Worm (Caenorhabditis elegans) whole organism, midembryonic: ENCODE results near the gene T20B5.2.

Experiments used
- T22C8.4 ChIP-seq: fragments of 200-800 bp; sonication (Bioruptor generic); IDR thresholded peaks from 2 replicates; pipeline ENCODE4 v1.3.6; 2022; ENCODE audit warnings: missing genetic modification characterization, missing compliant biosample characterization
- cog-1 ChIP-seq: sonication (generic microtip); optimal IDR thresholded peaks from 2 replicates; lab custom pipeline; 2016; ENCODE audit warnings: missing genetic modification characterization, missing compliant biosample characterization
- flt-1 ChIP-seq: fragments of 200-800 bp; sonication (Bioruptor generic); IDR thresholded peaks from 2 replicates; pipeline ENCODE4 v1.3.6; 2022; ENCODE audit warnings: missing genetic modification characterization, missing compliant biosample characterization
- klf-2 ChIP-seq: fragments of 200-800 bp; sonication (Bioruptor generic); conservative IDR thresholded peaks from 2 replicates; pipeline ENCODE4 v1.3.6; 2022; ENCODE audit warnings: missing genetic modification reagents, missing genetic modification characterization, missing compliant biosample characterization
- med-1 ChIP-seq: sonication (generic microtip); optimal IDR thresholded peaks from 2 replicates; lab custom pipeline; 2017; ENCODE audit warnings: missing genetic modification characterization, mild to moderate bottlenecking, missing compliant biosample characterization, antibody characterized with exemption, missing genetic modification reagents; ENCODE audit not compliant: insufficient read depth
- ref-1 ChIP-seq: fragments of 200-800 bp; sonication (Bioruptor generic); conservative IDR thresholded peaks from 2 replicates; pipeline ENCODE4 v1.3.6; 2022; ENCODE audit warnings: missing genetic modification reagents, missing genetic modification characterization, missing compliant biosample characterization
- tab-1 ChIP-seq: fragments of 200-800 bp; sonication (Bioruptor generic); IDR thresholded peaks from 2 replicates; pipeline ENCODE4 v1.3.6; 2022; ENCODE audit warnings: missing genetic modification characterization, missing compliant biosample characterization
- ztf-23 ChIP-seq: fragments of 200-800 bp; sonication (Bioruptor generic); IDR thresholded peaks from 2 replicates; pipeline ENCODE4 v1.3.6; 2022; ENCODE audit warnings: missing genetic modification reagents, missing genetic modification characterization, missing compliant biosample characterization
- ztf-29 ChIP-seq: fragments of 200-800 bp; sonication (Bioruptor generic); IDR thresholded peaks from 2 replicates; pipeline ENCODE4 v1.3.6; 2022; ENCODE audit warnings: missing genetic modification reagents, missing genetic modification characterization, missing compliant biosample characterization

Gene T20B5.2

DNA sequence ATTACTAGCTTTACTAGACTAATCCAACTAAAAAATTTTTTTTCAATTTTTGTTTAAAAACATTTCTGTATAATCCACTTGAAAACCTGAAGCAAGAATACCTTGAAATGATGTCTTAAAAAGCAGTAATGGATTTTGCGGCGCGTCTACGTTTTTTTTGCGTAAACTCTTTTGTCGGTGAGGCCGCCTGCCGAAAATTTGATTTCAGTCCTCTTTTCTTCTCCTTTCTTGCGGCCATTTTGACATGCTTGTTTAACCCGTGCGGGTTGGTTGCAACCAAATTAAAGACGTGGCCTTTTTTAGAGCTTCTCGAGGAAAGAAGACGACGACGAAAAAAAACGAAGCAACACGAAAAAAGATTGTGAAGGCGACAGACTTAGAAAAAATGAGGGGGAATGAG lies 30.2 kb downstream of the T20B5.2 start:
- TF ChIP-seq flt-1 (GFP tag; lab: Robert Waterston, UW) (no peak), ztf-23 (GFP tag; lab: Robert Waterston, UW) (no peak), ref-1 (no peak), tab-1 (GFP tag; lab: Robert Waterston, UW) (no peak), T22C8.4 (GFP tag; lab: Robert Waterston, UW) (no peak), cog-1 (no peak), med-1 (GFP tag; lab: Kevin White, UChicago) (no peak), klf-2 (GFP tag; lab: Robert Waterston, UW) (no peak), ztf-29 (GFP tag; lab: Robert Waterston, UW) (no peak)

DNA sequence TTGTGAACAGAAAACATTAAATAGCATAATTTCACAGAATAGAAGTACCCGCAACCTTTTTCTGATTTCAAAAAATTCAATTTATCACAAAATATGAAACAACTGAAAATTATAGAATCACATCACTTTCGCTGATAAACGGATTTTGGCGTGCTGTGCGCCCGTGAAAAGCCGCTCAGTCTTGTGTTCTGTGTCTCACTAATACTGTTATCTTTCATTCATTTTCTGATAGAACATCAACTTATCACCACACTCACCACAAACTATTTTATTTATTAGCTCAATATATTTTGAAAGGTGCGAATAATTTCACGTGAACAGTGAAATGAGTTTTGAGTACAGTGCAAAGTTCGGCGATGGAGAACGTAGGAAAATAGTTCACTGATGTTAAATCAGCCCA lies 33.1 kb downstream of the T20B5.2 start:
- TF ChIP-seq T22C8.4 (GFP tag; lab: Robert Waterston, UW) (no peak), klf-2 (GFP tag; lab: Robert Waterston, UW) (no peak), tab-1 (GFP tag; lab: Robert Waterston, UW) (no peak)

DNA sequence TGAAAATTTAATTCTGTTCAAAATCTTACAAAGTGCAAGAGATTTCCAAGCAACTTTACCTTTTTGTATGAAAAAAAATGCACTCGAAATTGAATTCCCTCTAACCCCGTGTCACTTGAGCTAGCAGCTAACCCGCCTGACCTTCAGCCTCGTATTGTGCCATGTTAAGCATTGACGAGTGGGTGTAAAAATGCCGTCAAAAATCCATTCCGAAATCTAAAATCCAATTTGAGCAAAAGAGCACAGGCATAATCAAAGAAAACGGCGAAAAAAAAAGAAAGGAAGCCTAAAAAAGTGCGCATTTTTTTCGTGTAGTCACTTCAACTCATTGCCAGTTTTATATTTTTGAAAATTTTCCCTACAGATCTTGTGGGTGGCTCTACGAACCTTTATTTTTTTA lies 33.5 kb downstream of the T20B5.2 start, which contains the start of gene pkc-2:
pkc-2 (plus strand) TSS at position 318 of the 400 bp plus-strand sequence.
- TF ChIP-seq med-1 (GFP tag; lab: Kevin White, UChicago) (no peak), cog-1 (no peak), ztf-23 (GFP tag; lab: Robert Waterston, UW) (no peak), ztf-29 (GFP tag; lab: Robert Waterston, UW) (no peak), klf-2 (GFP tag; lab: Robert Waterston, UW) (no peak), tab-1 (GFP tag; lab: Robert Waterston, UW) (no peak), T22C8.4 (GFP tag; lab: Robert Waterston, UW) (no peak), flt-1 (GFP tag; lab: Robert Waterston, UW) (no peak), ref-1 (no peak)

DNA sequence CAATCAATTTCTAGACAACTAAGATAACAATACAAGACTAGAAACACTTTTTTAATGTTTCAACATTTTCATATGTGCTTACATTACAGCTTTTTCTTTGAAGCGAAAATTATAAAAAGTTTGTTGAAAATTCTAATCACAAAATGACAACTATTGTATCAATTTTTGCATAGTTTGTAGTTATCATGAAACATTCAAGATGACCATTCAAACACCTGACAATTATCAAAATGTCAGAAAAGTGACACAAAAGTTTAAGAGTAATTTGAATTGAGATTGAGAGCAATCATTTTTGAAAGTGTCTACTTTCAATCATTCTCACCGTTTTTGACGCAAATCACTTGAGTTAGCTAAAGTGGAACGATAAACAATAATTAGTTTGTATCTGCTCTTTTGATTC lies 39.0 kb downstream of the T20B5.2 start:
- TF ChIP-seq ztf-29 (GFP tag; lab: Robert Waterston, UW) (no peak), ref-1 (no peak), med-1 (GFP tag; lab: Kevin White, UChicago) (no peak), ztf-23 (GFP tag; lab: Robert Waterston, UW) (no peak), T22C8.4 (GFP tag; lab: Robert Waterston, UW) (no peak), cog-1 (no peak), flt-1 (GFP tag; lab: Robert Waterston, UW) (no peak), klf-2 (GFP tag; lab: Robert Waterston, UW) (no peak), tab-1 (GFP tag; lab: Robert Waterston, UW) (no peak)

DNA sequence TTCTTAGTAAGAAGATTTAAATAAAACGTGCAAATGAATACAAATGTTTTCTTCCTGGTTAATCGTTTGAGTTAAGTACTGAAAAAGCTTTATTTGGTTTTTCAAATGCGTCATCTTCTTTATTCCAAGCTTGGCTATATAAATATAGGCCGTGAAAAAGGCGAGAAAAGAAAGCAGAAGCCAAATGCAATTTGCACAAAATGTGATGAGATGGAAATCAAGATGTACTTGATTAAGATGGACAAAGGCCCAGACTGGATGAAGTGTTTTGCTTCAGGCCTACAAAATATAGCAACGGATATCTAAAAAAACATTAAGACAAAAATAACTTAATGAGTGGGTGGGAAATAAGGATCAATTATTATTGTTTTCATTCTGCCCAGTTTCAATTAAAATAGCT lies 41.3 kb downstream of the T20B5.2 start:
- no peak for TF ChIP-seq tab-1 (GFP tag; lab: Robert Waterston, UW)
- TF ChIP-seq med-1 (GFP tag; lab: Kevin White, UChicago): no peak
- TF ChIP-seq ztf-29 (GFP tag; lab: Robert Waterston, UW): no peak
- TF ChIP-seq klf-2 (GFP tag; lab: Robert Waterston, UW): no peak
- no peak for TF ChIP-seq flt-1 (GFP tag; lab: Robert Waterston, UW)
- no peak for TF ChIP-seq cog-1
- no peak for TF ChIP-seq T22C8.4 (GFP tag; lab: Robert Waterston, UW)
- TF ChIP-seq ref-1: no peak
- no peak for TF ChIP-seq ztf-23 (GFP tag; lab: Robert Waterston, UW)

DNA sequence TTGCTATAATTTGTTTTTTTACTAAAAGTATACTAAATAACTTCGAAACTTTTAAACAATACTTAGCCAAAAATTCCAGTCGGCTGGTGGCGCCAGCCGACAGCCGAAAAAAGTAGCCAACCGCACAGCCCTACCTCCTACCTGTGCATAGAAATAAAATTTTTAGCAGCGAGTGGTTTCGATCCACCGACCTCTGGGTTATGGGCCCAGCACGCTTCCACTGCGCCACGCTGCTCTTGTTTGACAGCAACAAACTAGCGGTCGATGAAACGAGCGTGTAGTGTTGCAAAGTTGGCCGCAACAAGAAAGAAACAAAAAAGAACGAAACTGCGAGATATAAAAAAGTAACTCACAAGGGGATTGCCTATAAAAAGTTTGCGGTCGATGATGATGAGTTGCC lies 42.0 kb downstream of the T20B5.2 start:
- TF ChIP-seq T22C8.4 (GFP tag; lab: Robert Waterston, UW): no peak
- TF ChIP-seq ztf-29 (GFP tag; lab: Robert Waterston, UW): no peak
- TF ChIP-seq flt-1 (GFP tag; lab: Robert Waterston, UW): peak; percentile 82
- peak; percentile 63; the same call in 1 of the 2 replicates for TF ChIP-seq tab-1 (GFP tag; lab: Robert Waterston, UW)
- TF ChIP-seq klf-2 (GFP tag; lab: Robert Waterston, UW): no peak
- 0 out of 2 replicates have a peak, but pooled peaks have one; percentile 28 for TF ChIP-seq ref-1
- TF ChIP-seq cog-1: no peak
- TF ChIP-seq med-1 (GFP tag; lab: Kevin White, UChicago): no peak
- no peak; the same call in none of the 2 replicates for TF ChIP-seq ztf-23 (GFP tag; lab: Robert Waterston, UW)

DNA sequence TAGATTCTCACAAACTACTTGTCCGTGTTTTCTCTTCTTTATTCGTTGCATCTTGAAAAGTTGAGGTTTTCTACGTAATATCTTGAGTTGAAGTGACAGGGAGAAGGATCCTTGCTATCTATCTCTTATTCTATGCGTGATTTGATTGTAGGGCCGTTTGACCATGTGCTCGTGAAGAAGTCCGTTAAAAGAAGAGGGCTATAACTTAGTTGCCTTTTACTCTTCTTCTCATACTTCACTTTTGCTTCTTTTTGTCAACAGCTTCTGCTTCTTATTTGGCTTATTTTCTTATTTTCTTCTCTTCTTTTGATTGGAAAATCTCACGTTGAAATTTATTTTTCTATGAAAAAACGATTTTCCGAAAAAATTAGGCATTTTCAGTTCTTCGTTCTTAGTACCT lies 42.8 kb downstream of the T20B5.2 start:
- TF ChIP-seq tab-1 (GFP tag; lab: Robert Waterston, UW) (no peak), med-1 (GFP tag; lab: Kevin White, UChicago) (no peak), flt-1 (GFP tag; lab: Robert Waterston, UW) (no peak), ztf-23 (GFP tag; lab: Robert Waterston, UW) (no peak), ztf-29 (GFP tag; lab: Robert Waterston, UW) (no peak), cog-1 (no peak), T22C8.4 (GFP tag; lab: Robert Waterston, UW) (no peak), klf-2 (GFP tag; lab: Robert Waterston, UW) (no peak), ref-1 (no peak)
